Fruit fly (Drosophila melanogaster) whole organism, embryonic: ENCODE data around the gene VhaM9.7-b.

Experiments used
- Antp ChIP-seq: fragments of 200-800 bp; sonication (Bioruptor generic); optimal IDR thresholded peaks from 3 replicates; lab custom pipeline; 2016; ENCODE audit warnings: missing biosample characterization, missing genetic modification characterization
- CG12659 ChIP-seq: fragments of 200-800 bp; sonication (Bioruptor generic); optimal IDR thresholded peaks from 3 replicates; lab custom pipeline; 2017; ENCODE audit warnings: mild to moderate bottlenecking, missing biosample characterization, missing genetic modification reagents, missing genetic modification characterization
- CG14860 ChIP-seq: fragments of 200-800 bp; sonication (Bioruptor generic); IDR thresholded peaks from 3 replicates; pipeline ENCODE4 v1.3.6; 2022; ENCODE audit warnings: missing biosample characterization, missing genetic modification characterization; ENCODE audit not compliant: partially characterized antibody
- CG16813 ChIP-seq: fragments of 200-800 bp; sonication (Bioruptor generic); IDR thresholded peaks from 3 replicates; pipeline ENCODE4 v1.3.6; 2022; ENCODE audit warnings: missing biosample characterization, missing genetic modification characterization; ENCODE audit not compliant: partially characterized antibody
- CG2712 ChIP-seq: fragments of 200-800 bp; optimal IDR thresholded peaks from 3 replicates; lab custom pipeline; 2019; ENCODE audit warnings: missing biosample characterization, mild to moderate bottlenecking, missing genetic modification characterization, moderate library complexity
- CG30020 ChIP-seq: fragments of 200-800 bp; optimal IDR thresholded peaks from 2 replicates; lab custom pipeline; 2019; ENCODE audit warnings: missing biosample characterization, mild to moderate bottlenecking, missing genetic modification characterization, moderate library complexity
- CG3163 ChIP-seq: fragments of 200-800 bp; sonication (Bioruptor generic); optimal IDR thresholded peaks from 3 replicates; lab custom pipeline; 2016; ENCODE audit warnings: missing biosample characterization, missing genetic modification characterization
- CG3407 ChIP-seq: fragments of 200-800 bp; sonication (Bioruptor generic); optimal IDR thresholded peaks from 2 replicates; lab custom pipeline; 2018; ENCODE audit warnings: missing biosample characterization, mild to moderate bottlenecking, missing genetic modification characterization
- CG34422 ChIP-seq: fragments of 200-800 bp; sonication (Bioruptor generic); IDR thresholded peaks from 3 replicates; pipeline ENCODE4 v1.3.6; 2022; ENCODE audit warnings: missing biosample characterization, missing genetic modification characterization
- CG3995 ChIP-seq: fragments of 200-800 bp; sonication (Bioruptor generic); optimal IDR thresholded peaks from 3 replicates; lab custom pipeline; 2016; ENCODE audit warnings: missing biosample characterization, missing genetic modification characterization
- CG4424 ChIP-seq: fragments of 200-800 bp; sonication (Bioruptor generic); optimal IDR thresholded peaks from 3 replicates; lab custom pipeline; 2016; ENCODE audit warnings: missing biosample characterization, missing genetic modification characterization
- CG4730 ChIP-seq: fragments of 200-800 bp; sonication (Bioruptor generic); IDR thresholded peaks from 2 replicates; pipeline ENCODE4 v1.3.6; 2022; ENCODE audit warnings: missing biosample characterization, missing genetic modification characterization
- CG4854 ChIP-seq: fragments of 200-800 bp; sonication (Bioruptor generic); optimal IDR thresholded peaks from 2 replicates; lab custom pipeline; 2016; ENCODE audit warnings: missing biosample characterization, missing genetic modification characterization, inconsistent platforms
- CG6175 ChIP-seq: fragments of 200-800 bp; sonication (Bioruptor generic); IDR thresholded peaks from 3 replicates; pipeline ENCODE4 v1.3.6; 2022; ENCODE audit warnings: missing biosample characterization, missing genetic modification characterization
- CG7357 ChIP-seq: fragments of 200-800 bp; sonication (Bioruptor generic); IDR thresholded peaks from 3 replicates; pipeline ENCODE4 v1.3.6; 2022; ENCODE audit warnings: missing biosample characterization, missing genetic modification characterization
- CG8290 ChIP-seq, 3 experiments: fragments of 200-800 bp; sonication (Bioruptor generic); optimal IDR thresholded peaks; 2 replicates each; lab custom pipeline; 2016 to 2019; ENCODE audit warnings: missing biosample characterization in 3 of 3, missing genetic modification characterization in 3 of 3, mild to moderate bottlenecking in 2 of 3, moderate library complexity in 1 of 3
- CG8924 ChIP-seq: fragments of 200-800 bp; optimal IDR thresholded peaks from 3 replicates; lab custom pipeline; 2019; ENCODE audit warnings: missing biosample characterization, mild to moderate bottlenecking, missing genetic modification characterization, moderate library complexity
- CG9797 ChIP-seq: fragments of 200-800 bp; sonication (Bioruptor generic); optimal IDR thresholded peaks from 3 replicates; lab custom pipeline; 2018; ENCODE audit warnings: missing biosample characterization, mild to moderate bottlenecking, missing genetic modification characterization
- Dp ChIP-seq: fragments of 200-800 bp; sonication (Bioruptor generic); optimal IDR thresholded peaks from 2 replicates; lab custom pipeline; 2018; ENCODE audit warnings: missing biosample characterization, mild to moderate bottlenecking, missing genetic modification characterization, moderate library complexity
- Fer1 ChIP-seq: fragments of 200-800 bp; sonication (Bioruptor generic); optimal IDR thresholded peaks from 2 replicates; lab custom pipeline; 2017; ENCODE audit warnings: missing biosample characterization, mild to moderate bottlenecking, missing genetic modification characterization
- HLH4C ChIP-seq: fragments of 200-800 bp; sonication (Bioruptor generic); IDR thresholded peaks from 3 replicates; pipeline ENCODE4 v1.3.6; 2022; ENCODE audit warnings: missing biosample characterization, missing genetic modification characterization; ENCODE audit not compliant: partially characterized antibody
- HmgD ChIP-seq: fragments of 200-800 bp; sonication (Bioruptor generic); optimal IDR thresholded peaks from 3 replicates; lab custom pipeline; 2016; ENCODE audit warnings: missing biosample characterization, missing genetic modification characterization
- Hr78 ChIP-seq, 2 experiments: fragments of 200-800 bp in 1 of 2; fragments of >200 bp in 1 of 2; sonication (Bioruptor generic) in 1 of 2; optimal IDR thresholded peaks; 2 replicates each; lab custom pipeline; 2017 to 2019; ENCODE audit warnings: missing biosample characterization in 2 of 2, missing genetic modification characterization in 2 of 2, mild to moderate bottlenecking in 1 of 2, moderate library complexity in 1 of 2
- Lhr ChIP-seq: fragments of 200-800 bp; sonication (Bioruptor generic); optimal IDR thresholded peaks from 3 replicates; lab custom pipeline; 2017; ENCODE audit warnings: mild to moderate bottlenecking, missing biosample characterization, missing genetic modification reagents, missing genetic modification characterization
- Oli ChIP-seq: fragments of 200-800 bp; sonication (Bioruptor generic); optimal IDR thresholded peaks from 2 replicates; lab custom pipeline; 2018; ENCODE audit warnings: missing biosample characterization, mild to moderate bottlenecking, missing genetic modification characterization, moderate library complexity
- Scr ChIP-seq: fragments of 200-800 bp; sonication (Bioruptor generic); IDR thresholded peaks from 2 replicates; pipeline ENCODE4 v1.3.6; 2022; ENCODE audit warnings: missing biosample characterization, missing genetic modification characterization; ENCODE audit not compliant: partially characterized antibody
- Side ChIP-seq: fragments of 200-800 bp; sonication (Bioruptor generic); optimal IDR thresholded peaks from 2 replicates; lab custom pipeline; 2016; ENCODE audit warnings: missing biosample characterization, missing genetic modification characterization
- chinmo ChIP-seq: fragments of 200-800 bp; sonication (Bioruptor generic); IDR thresholded peaks from 4 replicates; pipeline ENCODE4 v1.3.6; 2022; ENCODE audit warnings: missing biosample characterization, missing genetic modification characterization; ENCODE audit not compliant: partially characterized antibody
- disco-r ChIP-seq: fragments of 200-800 bp; sonication (Bioruptor generic); optimal IDR thresholded peaks from 2 replicates; lab custom pipeline; 2016; ENCODE audit warnings: missing biosample characterization, missing genetic modification characterization
- dmrt11E ChIP-seq: fragments of 200-800 bp; sonication (Bioruptor generic); optimal IDR thresholded peaks from 3 replicates; lab custom pipeline; 2018; ENCODE audit warnings: missing biosample characterization, mild to moderate bottlenecking, missing genetic modification characterization, moderate library complexity
- dpn ChIP-seq, 2 experiments: fragments of 200-800 bp; sonication (Bioruptor generic); optimal IDR thresholded peaks; 3 replicates each; lab custom pipeline; 2016; ENCODE audit warnings: missing biosample characterization in 2 of 2, missing genetic modification characterization in 2 of 2
- fd3F ChIP-seq: fragments of 200-800 bp; sonication (Bioruptor generic); optimal IDR thresholded peaks from 2 replicates; lab custom pipeline; 2018; ENCODE audit warnings: missing biosample characterization, mild to moderate bottlenecking, missing genetic modification characterization, moderate library complexity
- gem ChIP-seq: fragments of 200-800 bp; sonication (Bioruptor generic); optimal IDR thresholded peaks from 2 replicates; lab custom pipeline; 2019; ENCODE audit warnings: missing biosample characterization, mild to moderate bottlenecking, missing genetic modification characterization, moderate library complexity
- grau ChIP-seq: fragments of 200-800 bp; optimal IDR thresholded peaks from 3 replicates; lab custom pipeline; 2019; ENCODE audit warnings: missing biosample characterization, mild to moderate bottlenecking, missing genetic modification characterization, moderate library complexity
- grn ChIP-seq: fragments of 200-800 bp; sonication (Bioruptor generic); optimal IDR thresholded peaks from 3 replicates; lab custom pipeline; 2017; ENCODE audit warnings: missing biosample characterization, missing genetic modification characterization
- hb ChIP-seq: fragments of 200-800 bp; sonication (Bioruptor generic); IDR thresholded peaks from 3 replicates; pipeline ENCODE4 v1.3.6; 2022; ENCODE audit warnings: missing biosample characterization, missing genetic modification characterization; ENCODE audit not compliant: partially characterized antibody
- jigr1 ChIP-seq: fragments of 200-800 bp; sonication (Bioruptor generic); IDR thresholded peaks from 3 replicates; pipeline ENCODE4 v1.3.6; 2022; ENCODE audit warnings: missing biosample characterization, missing genetic modification characterization
- knrl ChIP-seq: fragments of 200-800 bp; sonication (Bioruptor generic); IDR thresholded peaks from 3 replicates; pipeline ENCODE4 v1.3.6; 2022; ENCODE audit warnings: missing biosample characterization, missing genetic modification characterization; ENCODE audit not compliant: partially characterized antibody
- mam ChIP-seq: fragments of 200-800 bp; sonication (Bioruptor generic); optimal IDR thresholded peaks from 3 replicates; lab custom pipeline; 2016; ENCODE audit warnings: missing biosample characterization, missing genetic modification characterization
- pzg ChIP-seq: fragments of 200-800 bp; sonication (Bioruptor generic); optimal IDR thresholded peaks from 3 replicates; lab custom pipeline; 2018; ENCODE audit warnings: missing biosample characterization, mild to moderate bottlenecking, missing genetic modification characterization, moderate library complexity
- repo ChIP-seq: fragments of 200-800 bp; sonication (Bioruptor generic); optimal IDR thresholded peaks from 2 replicates; lab custom pipeline; 2016; ENCODE audit warnings: missing biosample characterization, missing genetic modification characterization
- sd ChIP-seq: fragments of 200-800 bp; sonication (Bioruptor generic); optimal IDR thresholded peaks from 3 replicates; lab custom pipeline; 2018; ENCODE audit warnings: missing biosample characterization, mild to moderate bottlenecking, missing genetic modification characterization, moderate library complexity
- seq ChIP-seq: fragments of 200-800 bp; sonication (Bioruptor generic); IDR thresholded peaks from 2 replicates; pipeline ENCODE4 v1.3.6; 2022; ENCODE audit warnings: missing biosample characterization, missing genetic modification characterization
- stwl ChIP-seq: fragments of 200-800 bp; sonication (Bioruptor generic); optimal IDR thresholded peaks from 3 replicates; lab custom pipeline; 2018; ENCODE audit warnings: missing biosample characterization, mild to moderate bottlenecking, missing genetic modification characterization, moderate library complexity
- sug ChIP-seq: fragments of 200-800 bp; optimal IDR thresholded peaks from 2 replicates; lab custom pipeline; 2019; ENCODE audit warnings: missing biosample characterization, mild to moderate bottlenecking, missing genetic modification characterization, moderate library complexity
- twi ChIP-seq: fragments of 200-800 bp; optimal IDR thresholded peaks from 2 replicates; lab custom pipeline; 2019; ENCODE audit warnings: missing biosample characterization, mild to moderate bottlenecking, missing genetic modification characterization, moderate library complexity
- unc-4 ChIP-seq: fragments of 200-800 bp; sonication (Bioruptor generic); IDR thresholded peaks from 2 replicates; pipeline ENCODE4 v1.3.6; 2022; ENCODE audit warnings: missing biosample characterization, missing genetic modification characterization; ENCODE audit not compliant: partially characterized antibody
- vnd ChIP-seq: fragments of 200-800 bp; sonication (Bioruptor generic); IDR thresholded peaks from 3 replicates; pipeline ENCODE4 v1.3.6; 2022; ENCODE audit warnings: missing biosample characterization, missing genetic modification characterization; ENCODE audit not compliant: partially characterized antibody
- zf30C ChIP-seq: fragments of 200-800 bp; sonication (Bioruptor generic); optimal IDR thresholded peaks from 3 replicates; lab custom pipeline; 2018; ENCODE audit warnings: missing biosample characterization, mild to moderate bottlenecking, missing genetic modification characterization

VhaM9.7-b gene

dm6 chr3L:21536857-21537256 lies 2.8 kb upstream of the VhaM9.7-b start, which contains the start of gene Rpn10 (continued):
- TF ChIP-seq pzg (peak; percentile 94), dmrt11E (tag; lab: Kevin White, UChicago) (peak; percentile 17), unc-4 (peak; percentile 97), sd (tag; lab: Kevin White, UChicago) (no peak), CG8924 (tag; lab: Kevin White, UChicago) (no peak), CG2712 (tag; lab: Kevin White, UChicago) (peak; percentile 53), Oli (tag; lab: Kevin White, UChicago) (no peak), mam (GFP tag; lab: Kevin White, UChicago) (peak; percentile 38), seq (no peak), Side (GFP tag; lab: Kevin White, UChicago) (peak; percentile 20), Dp (peak; percentile 59), grau (tag; lab: Kevin White, UChicago) (no peak), HmgD (peak; percentile 46), stwl (tag; lab: Kevin White, UChicago) (peak; percentile 89), HLH4C (peak; percentile 95), Lhr (GFP tag; lab: Kevin White, UChicago) (peak; percentile 73), CG16813 (GFP tag; lab: Robert Waterston, UW) (peak; percentile 99), CG3995 (GFP tag; lab: Kevin White, UChicago) (peak; percentile 43), CG3407 (GFP tag; lab: Kevin White, UChicago) (no peak), gem (tag; lab: Kevin White, UChicago) (no peak), CG14860 (peak; percentile 97), twi (tag; lab: Kevin White, UChicago) (peak; percentile 24), CG9797 (GFP tag; lab: Kevin White, UChicago) (peak; percentile 93), CG6175 (no peak), hb (GFP tag; lab: Robert Waterston, UW) (peak; percentile 98), CG3163 (GFP tag; lab: Kevin White, UChicago) (no peak), fd3F (no peak), grn (GFP tag; lab: Kevin White, UChicago) (no peak), Hr78 (GFP tag; optimal IDR thresholded peaks at IDR 0.05; lab: Kevin White, UChicago) (peak in 1 of 2 experiments; percentile 99), zf30C (GFP tag; lab: Kevin White, UChicago) (peak; percentile 78), knrl (GFP tag; lab: Robert Waterston, UW) (peak; percentile 98), CG4730 (GFP tag; lab: Robert Waterston, UW) (no peak), Antp (GFP tag; lab: Kevin White, UChicago) (peak; percentile 29), CG12659 (GFP tag; lab: Kevin White, UChicago) (peak; percentile 83), CG4854 (GFP tag; lab: Kevin White, UChicago) (peak; percentile 10), CG8290 (GFP tag; optimal IDR thresholded peaks at IDR 0.05; lab: Kevin White, UChicago) (peak; percentile 50), CG8290 (tag; optimal IDR thresholded peaks at IDR 0.05; lab: Kevin White, UChicago) (peak in 1 of 2 experiments; percentile 66), chinmo (GFP tag; lab: Robert Waterston, UW) (peak; percentile 94), Scr (GFP tag; lab: Robert Waterston, UW) (peak; percentile 97), sug (tag; lab: Kevin White, UChicago) (peak; percentile 57), vnd (GFP tag; lab: Robert Waterston, UW) (peak; percentile 97), Fer1 (peak; percentile 13), repo (GFP tag; lab: Kevin White, UChicago) (peak; percentile 28), CG4424 (GFP tag; lab: Kevin White, UChicago) (peak; percentile 1), CG34422 (GFP tag; lab: Robert Waterston, UW) (peak; percentile 61; the same call in 1 of the 3 replicates), CG7357 (GFP tag; lab: Robert Waterston, UW) (no peak), CG30020 (tag; lab: Kevin White, UChicago) (peak; percentile 85), jigr1 (GFP tag; lab: Robert Waterston, UW) (no peak), disco-r (GFP tag; lab: Kevin White, UChicago) (no peak), dpn (GFP tag; optimal IDR thresholded peaks at IDR 0.05; lab: Kevin White, UChicago) (peak in 1 of 2 experiments; percentile 28)
